Fruit fly (Drosophila melanogaster) Kc167 (cell line): ENCODE results near the gene aralar1.

Experiments used
- Myc ChIP-seq: fragments of >200 bp; optimal IDR thresholded peaks from 2 replicates; lab custom pipeline; 2017; ENCODE audit warnings: missing external identifiers
- Sin3A ChIP-seq: fragments of >200 bp; optimal IDR thresholded peaks from 2 replicates; lab custom pipeline; 2018; ENCODE audit warnings: missing external identifiers
- insv ChIP-seq: fragments of >200 bp; optimal IDR thresholded peaks from 3 replicates; lab custom pipeline; 2018; ENCODE audit warnings: missing external identifiers
- psq ChIP-seq: fragments of >200 bp; optimal IDR thresholded peaks from 2 replicates; lab custom pipeline; 2017; ENCODE audit warnings: missing external identifiers
- ttk ChIP-seq: sonication (Bioruptor generic); optimal IDR thresholded peaks from 2 replicates; lab custom pipeline; 2017; ENCODE audit warnings: missing external identifiers

DNA sequence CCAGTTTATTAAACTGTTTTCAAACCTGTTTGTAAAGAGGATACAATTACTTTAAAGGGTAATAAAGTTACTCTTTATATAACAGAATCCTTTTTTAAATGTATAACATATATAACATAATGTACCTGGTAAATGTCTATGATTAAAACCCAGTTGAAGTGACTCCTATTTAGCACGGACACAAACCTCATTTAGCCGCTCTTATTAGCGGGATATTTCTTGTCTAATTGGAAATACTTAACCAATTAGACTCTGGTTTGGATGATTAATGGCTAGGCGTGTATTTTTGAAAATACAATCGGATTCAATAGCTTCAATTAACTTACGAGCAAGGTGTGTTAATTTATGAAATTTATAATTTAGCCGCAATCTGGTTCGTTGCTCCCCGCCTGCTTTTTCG lies 11.4 kb upstream of the aralar1 start:
- no peak for TF ChIP-seq Sin3A
- TF ChIP-seq insv (lab: Kevin White, UChicago): no peak
- no peak for TF ChIP-seq psq (lab: Kevin White, UChicago)
- no peak for TF ChIP-seq Myc (lab: Kevin White, UChicago)
- TF ChIP-seq ttk (lab: Kevin White, UChicago): no peak
